Worm (Caenorhabditis elegans) whole organism, L2 larva: ENCODE data around the gene srd-54.

Experiments
- ama-1 ChIP-seq: fragments of 150-350 bp; optimal IDR thresholded peaks from 2 replicates; lab custom pipeline; 2018; ENCODE audit warnings: inconsistent platforms
- elt-3 ChIP-seq: sonication (generic microtip); optimal IDR thresholded peaks from 2 replicates; lab custom pipeline; 2017; ENCODE audit warnings: missing biosample characterization, missing genetic modification characterization
- nhr-12 ChIP-seq: fragments of 150-350 bp; optimal IDR thresholded peaks from 2 replicates; lab custom pipeline; 2014; ENCODE audit warnings: missing biosample characterization, missing genetic modification characterization
- nhr-25 ChIP-seq: fragments of 150-350 bp; sonication (generic microtip); optimal IDR thresholded peaks from 3 replicates; lab custom pipeline; 2014; ENCODE audit warnings: missing biosample characterization, missing genetic modification characterization
- unc-62 ChIP-seq: fragments of 150-350 bp; optimal IDR thresholded peaks from 2 replicates; lab custom pipeline; 2014; ENCODE audit warnings: missing biosample characterization, missing genetic modification reagents, missing genetic modification characterization

ce11 chrII:7419563-7419962 is 12.9 kb upstream of the srd-54 start:
- no peak for TF ChIP-seq nhr-25 (tag; lab: Kevin White, UChicago)
- TF ChIP-seq elt-3 (tag; lab: Kevin White, UChicago): no peak
- TF ChIP-seq unc-62: no peak
- TF ChIP-seq ama-1 (lab: Kevin White, UChicago): no peak
- TF ChIP-seq nhr-12 (tag; lab: Kevin White, UChicago): no peak
